Fruit fly (Drosophila melanogaster): ENCODE measurements around the gene bchs.
A peak's percentile ranks its signal among the peaks of the same experiment; 100 is the strongest.

bchs gene

DNA sequence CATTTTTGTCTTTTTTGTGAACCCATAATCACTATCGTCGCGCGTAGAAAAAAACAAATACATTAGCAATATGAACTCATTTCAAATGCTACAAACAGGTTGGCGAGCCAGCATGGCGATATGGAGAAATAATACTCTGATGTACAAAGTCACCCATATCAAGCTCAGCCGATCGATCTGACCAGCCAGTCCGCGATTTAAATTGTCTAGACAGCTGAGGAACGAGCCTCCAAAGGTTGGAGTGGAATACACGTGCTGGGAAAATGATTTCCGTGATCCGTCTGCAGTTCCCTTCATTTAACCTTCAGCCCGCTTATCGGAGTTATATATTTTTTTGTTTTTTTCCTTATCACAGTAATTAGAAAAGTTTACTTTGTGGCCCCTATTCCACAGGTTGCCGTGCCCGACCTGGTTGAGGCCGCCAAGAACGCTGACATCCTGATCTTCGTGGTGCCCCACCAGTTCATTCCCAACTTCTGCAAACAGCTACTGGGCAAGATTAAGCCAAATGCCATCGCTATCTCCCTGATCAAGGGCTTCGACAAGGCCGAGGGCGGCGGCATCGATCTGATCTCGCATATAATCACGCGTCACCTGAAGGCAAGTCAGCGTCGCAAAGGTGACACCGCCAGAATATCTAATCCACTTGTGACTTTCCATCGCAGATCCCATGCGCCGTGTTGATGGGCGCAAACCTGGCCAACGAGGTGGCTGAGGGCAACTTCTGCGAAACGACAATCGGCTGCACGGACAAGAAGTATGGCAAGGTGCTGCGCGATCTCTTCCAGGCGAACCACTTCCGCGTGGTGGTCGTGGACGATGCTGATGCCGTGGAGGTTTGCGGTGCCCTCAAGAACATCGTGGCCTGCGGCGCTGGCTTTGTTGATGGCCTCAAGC lies 38.9 kb downstream of the bchs start:
- no peak for TF ChIP-seq CG17912 (GFP tag; optimal IDR thresholded peaks at IDR 0.05)
- TF ChIP-seq CG17829 (tag; optimal IDR thresholded peaks at IDR 0.05) = no peak
- TF ChIP-seq Taf1 (GFP tag; IDR thresholded peaks at IDR 0.05) = no peak
- TF ChIP-seq schlank (tag; optimal IDR thresholded peaks at IDR 0.05) = no peak
- TF ChIP-seq CG3847 (GFP tag; IDR thresholded peaks at IDR 0.05) = no peak
- no peak for TF ChIP-seq CG5953 (GFP tag; IDR thresholded peaks at IDR 0.05)
- 0 out of 3 replicates have a peak, but pooled peaks have one; percentile 34 for TF ChIP-seq CG2199 (GFP tag; IDR thresholded peaks at IDR 0.05)
- no peak for TF ChIP-seq Mad (GFP tag; optimal IDR thresholded peaks at IDR 0.05)
- TF ChIP-seq sens (GFP tag) = peak; percentile 8
- no peak for TF ChIP-seq Asciz (GFP tag; optimal IDR thresholded peaks at IDR 0.05)
- 0 out of 3 replicates have a peak, but pooled peaks have one; percentile 4 for TF ChIP-seq ken (GFP tag; IDR thresholded peaks at IDR 0.05)
- TF ChIP-seq ash1 (GFP tag; optimal IDR thresholded peaks at IDR 0.05) = no peak
- TF ChIP-seq HmgD (GFP tag; optimal IDR thresholded peaks at IDR 0.05) = no peak
- 0 out of 3 replicates have a peak, but pooled peaks have one; percentile 54 for TF ChIP-seq dysf (GFP tag; IDR thresholded peaks at IDR 0.05)
- no peak for TF ChIP-seq scrt (GFP tag; optimal IDR thresholded peaks at IDR 0.05)
- peak; percentile 81 for TF ChIP-seq ftz-f1 (GFP tag; optimal IDR thresholded peaks at IDR 0.05)
- peak; percentile 94 for TF ChIP-seq ERR (GFP tag; optimal IDR thresholded peaks at IDR 0.05)
- peak; percentile 43 for TF ChIP-seq CG8478 (optimal IDR thresholded peaks at IDR 0.05)
- TF ChIP-seq z (GFP tag; IDR thresholded peaks at IDR 0.05) = no peak
- no peak for TF ChIP-seq stwl (tag; optimal IDR thresholded peaks at IDR 0.05)
- no peak for TF ChIP-seq fd3F (GFP tag; optimal IDR thresholded peaks at IDR 0.05)
- TF ChIP-seq CG9437 (GFP tag; optimal IDR thresholded peaks at IDR 0.05) = no peak
- TF ChIP-seq B-H2 (GFP tag; optimal IDR thresholded peaks at IDR 0.05) = peak; percentile 57
- TF ChIP-seq sug (tag; optimal IDR thresholded peaks at IDR 0.05) = peak; percentile 73
- TF ChIP-seq CG6854 (GFP tag; optimal IDR thresholded peaks at IDR 0.05) = no peak
- TF ChIP-seq aop (GFP tag; IDR thresholded peaks at IDR 0.05) = no peak
- TF ChIP-seq grn (GFP tag; optimal IDR thresholded peaks at IDR 0.05) = peak; percentile 88
- TF ChIP-seq Dref (GFP tag; IDR thresholded peaks at IDR 0.05) = no peak
- no peak for TF ChIP-seq Dip3 (GFP tag; optimal IDR thresholded peaks at IDR 0.05)
- peak; percentile 45 for TF ChIP-seq Ets65A (GFP tag)
- peak; percentile 74 for TF ChIP-seq CG7987 (GFP tag; optimal IDR thresholded peaks at IDR 0.05)
- no peak for TF ChIP-seq CG14050 (GFP tag; IDR thresholded peaks at IDR 0.05)
- no peak for TF ChIP-seq CG8765 (GFP tag; IDR thresholded peaks at IDR 0.05)
- no peak for TF ChIP-seq esg (GFP tag; conservative IDR thresholded peaks at IDR 0.05)
- TF ChIP-seq mirr (GFP tag; optimal IDR thresholded peaks at IDR 0.05) = peak; percentile 44
- peak; percentile 20 for TF ChIP-seq emc (GFP tag; optimal IDR thresholded peaks at IDR 0.05)
- no peak for TF ChIP-seq tin (GFP tag; optimal IDR thresholded peaks at IDR 0.05)
- no peak for TF ChIP-seq CG10147 (GFP tag; optimal IDR thresholded peaks at IDR 0.05)
- TF ChIP-seq bab2 (GFP tag; optimal IDR thresholded peaks at IDR 0.05) = no peak
- peak; percentile 95 for TF ChIP-seq cwo (GFP tag; optimal IDR thresholded peaks at IDR 0.05)
- no peak for TF ChIP-seq CG33213 (GFP tag; optimal IDR thresholded peaks at IDR 0.05)
- no peak; the same call in 1 of the 2 replicates for TF ChIP-seq E2f2 (GFP tag; IDR thresholded peaks at IDR 0.05)
- TF ChIP-seq ase (GFP tag; IDR thresholded peaks at IDR 0.05) = no peak
- no peak for TF ChIP-seq kni (GFP tag; optimal IDR thresholded peaks at IDR 0.05)
- TF ChIP-seq CG7745 (tag; optimal IDR thresholded peaks at IDR 0.05) = no peak
- TF ChIP-seq CG1233 (GFP tag; optimal IDR thresholded peaks at IDR 0.05) = no peak
- TF ChIP-seq unc-4 (GFP tag; IDR thresholded peaks at IDR 0.05; ENCODE audit: partially characterized antibody) = no peak
- no peak for TF ChIP-seq luna (GFP tag; optimal IDR thresholded peaks at IDR 0.05)
- TF ChIP-seq CG32772 (GFP tag; IDR thresholded peaks at IDR 0.05) = no peak
- TF ChIP-seq CG6791 (GFP tag; IDR thresholded peaks at IDR 0.05; ENCODE audit: partially characterized antibody) = 0 out of 3 replicates have a peak, but pooled peaks have one; percentile 10
